Fruit fly (Drosophila melanogaster) whole organism, wandering third instar larva: ENCODE measurements around the gene CG5282.

Experiments
- Jra ChIP-seq: sonication (Bioruptor generic); optimal IDR thresholded peaks from 2 replicates; lab custom pipeline; 2016; ENCODE audit warnings: missing biosample characterization, missing genetic modification characterization
- OdsH ChIP-seq: fragments of 200-800 bp; sonication (Bioruptor generic); optimal IDR thresholded peaks from 2 replicates; lab custom pipeline; 2016; ENCODE audit warnings: missing biosample characterization, mild to moderate bottlenecking, missing genetic modification characterization
- usp ChIP-seq: fragments of >200 bp; optimal IDR thresholded peaks from 2 replicates; lab custom pipeline; 2017; ENCODE audit warnings: missing biosample characterization, missing genetic modification characterization

DNA sequence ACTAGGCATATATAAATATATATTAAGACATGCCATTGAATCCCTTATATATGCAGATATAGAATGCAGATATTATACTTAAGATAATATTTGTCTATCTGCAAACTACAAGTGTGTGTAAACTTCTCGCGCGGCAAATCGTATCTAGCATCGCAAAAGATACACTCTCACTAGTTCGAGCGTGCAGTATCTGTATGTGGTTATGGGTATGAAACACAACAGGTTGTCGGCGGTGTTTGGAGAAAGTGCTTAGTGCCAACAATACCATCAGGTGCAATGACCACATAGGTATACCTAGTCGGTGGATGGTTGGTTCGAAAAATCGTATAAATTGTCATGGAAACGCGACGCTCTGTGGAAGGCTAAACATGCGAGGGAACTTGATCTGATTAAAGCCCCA, 21.4 kb downstream of the CG5282 start:
- TF ChIP-seq usp (GFP tag; lab: Kevin White, UChicago) (no peak), OdsH (GFP tag; lab: Kevin White, UChicago) (no peak), Jra (GFP tag; lab: Kevin White, UChicago) (no peak)
